Worm (Caenorhabditis elegans) whole organism, L4/young adult: ENCODE results near the gene M01A8.1.

Source experiments
- W03F9.2 ChIP-seq: fragments of 150-350 bp; optimal IDR thresholded peaks from 2 replicates; lab custom pipeline; 2014; ENCODE audit warnings: missing biosample characterization, missing genetic modification characterization
- dao-5 ChIP-seq: sonication (generic microtip); optimal IDR thresholded peaks from 2 replicates; lab custom pipeline; 2016; ENCODE audit warnings: missing genotype, missing genetic modification characterization, moderate library complexity, missing compliant biosample characterization
- him-1 ChIP-seq: sonication (generic microtip); optimal IDR thresholded peaks from 2 replicates; lab custom pipeline; 2016; ENCODE audit warnings: missing genotype, missing genetic modification reagents, missing genetic modification characterization, missing compliant biosample characterization

ce11 chrIII:9242675-9243074 is 14.4 kb upstream of the M01A8.1 start, which contains the start of gene dat-1:
- TF ChIP-seq dao-5 (tag; lab: Kevin White, UChicago) (no peak), W03F9.2 (tag; lab: Kevin White, UChicago) (no peak), him-1 (tag; lab: Kevin White, UChicago) (no peak)
